Worm (Caenorhabditis elegans) whole organism, late embryonic: ENCODE measurements around the gene srsx-16.

Experiments
- F13H6.1 ChIP-seq: sonication (generic microtip); optimal IDR thresholded peaks from 2 replicates; lab custom pipeline; 2016; ENCODE audit warnings: missing genetic modification characterization, missing compliant biosample characterization
- K09A11.1 ChIP-seq: sonication (generic microtip); optimal IDR thresholded peaks from 2 replicates; lab custom pipeline; 2017; ENCODE audit warnings: antibody characterized with exemption, mild to moderate bottlenecking, missing genetic modification characterization, missing compliant biosample characterization; ENCODE audit not compliant: insufficient read depth
- T23F11.4 ChIP-seq: fragments of 200-800 bp; sonication (Bioruptor generic); optimal IDR thresholded peaks from 2 replicates; lab custom pipeline; 2018; ENCODE audit warnings: mild to moderate bottlenecking, missing genetic modification characterization, missing compliant biosample characterization
- ahr-1 ChIP-seq: sonication (generic microtip); optimal IDR thresholded peaks from 2 replicates; lab custom pipeline; 2016; ENCODE audit warnings: missing genetic modification characterization, missing compliant biosample characterization
- ama-1 ChIP-seq: fragments of 150-350 bp; optimal IDR thresholded peaks from 2 replicates; lab custom pipeline; 2014
- ceh-14 ChIP-seq: sonication (generic microtip); optimal IDR thresholded peaks from 2 replicates; lab custom pipeline; 2016; ENCODE audit warnings: missing genotype, missing genetic modification characterization, missing compliant biosample characterization
- ceh-18 ChIP-seq: sonication (generic microtip); optimal IDR thresholded peaks from 2 replicates; lab custom pipeline; 2016; ENCODE audit warnings: missing genetic modification characterization, missing compliant biosample characterization
- ceh-19 ChIP-seq: fragments of 200-800 bp; sonication (Bioruptor generic); optimal IDR thresholded peaks from 2 replicates; lab custom pipeline; 2018; ENCODE audit warnings: mild to moderate bottlenecking, missing genetic modification characterization, missing compliant biosample characterization
- ceh-2 ChIP-seq: sonication (generic microtip); optimal IDR thresholded peaks from 2 replicates; lab custom pipeline; 2016; ENCODE audit warnings: missing genotype, missing genetic modification characterization, missing compliant biosample characterization
- ceh-30 ChIP-seq: fragments of 150-350 bp; optimal IDR thresholded peaks from 2 replicates; lab custom pipeline; 2014; ENCODE audit warnings: missing biosample characterization, missing genetic modification characterization
- ceh-31 ChIP-seq: sonication (generic microtip); optimal IDR thresholded peaks from 2 replicates; lab custom pipeline; 2016; ENCODE audit warnings: missing genetic modification characterization, missing compliant biosample characterization
- ceh-34 ChIP-seq: sonication (generic microtip); optimal IDR thresholded peaks from 2 replicates; lab custom pipeline; 2016; ENCODE audit warnings: mild to moderate bottlenecking, missing genetic modification characterization, missing compliant biosample characterization
- ceh-45 ChIP-seq: fragments of 200-800 bp; sonication (Bioruptor generic); IDR thresholded peaks from 2 replicates; pipeline ENCODE4 v1.3.6; 2022; ENCODE audit warnings: missing genetic modification reagents, missing genetic modification characterization, missing compliant biosample characterization
- ceh-9 ChIP-seq: sonication (generic microtip); optimal IDR thresholded peaks from 2 replicates; lab custom pipeline; 2016; ENCODE audit warnings: mild to moderate bottlenecking, missing genetic modification characterization, inconsistent platforms, missing compliant biosample characterization
- dmd-4 ChIP-seq: sonication (generic microtip); optimal IDR thresholded peaks from 2 replicates; lab custom pipeline; 2016; ENCODE audit warnings: borderline replicate concordance, missing genetic modification characterization, missing compliant biosample characterization
- dve-1 ChIP-seq: sonication (generic microtip); optimal IDR thresholded peaks from 2 replicates; lab custom pipeline; 2017; ENCODE audit warnings: antibody characterized with exemption, mild to moderate bottlenecking, missing genetic modification characterization, missing compliant biosample characterization
- elt-2 ChIP-seq: sonication (generic microtip); optimal IDR thresholded peaks from 2 replicates; lab custom pipeline; 2016; ENCODE audit warnings: missing genetic modification reagents, missing genetic modification characterization, missing compliant biosample characterization
- elt-4 ChIP-seq: sonication (generic microtip); optimal IDR thresholded peaks from 2 replicates; lab custom pipeline; 2016; ENCODE audit warnings: missing genetic modification characterization, missing compliant biosample characterization
- ets-4 ChIP-seq: sonication (generic microtip); optimal IDR thresholded peaks from 2 replicates; lab custom pipeline; 2016; ENCODE audit warnings: missing genetic modification characterization, missing compliant biosample characterization
- eyg-1 ChIP-seq: sonication (generic microtip); optimal IDR thresholded peaks from 2 replicates; lab custom pipeline; 2016; ENCODE audit warnings: missing genotype, missing genetic modification characterization, missing compliant biosample characterization
- gmeb-2 ChIP-seq: sonication (generic microtip); optimal IDR thresholded peaks from 2 replicates; lab custom pipeline; 2016; ENCODE audit warnings: missing genetic modification characterization, inconsistent platforms, missing compliant biosample characterization
- hlh-30 ChIP-seq: sonication (generic microtip); optimal IDR thresholded peaks from 2 replicates; lab custom pipeline; 2017; ENCODE audit warnings: antibody characterized with exemption, missing genetic modification characterization, missing compliant biosample characterization; ENCODE audit not compliant: insufficient read depth
- hlh-6 ChIP-seq: sonication (generic microtip); optimal IDR thresholded peaks from 2 replicates; lab custom pipeline; 2016; ENCODE audit warnings: missing genotype, missing genetic modification characterization, missing compliant biosample characterization
- hlh-8 ChIP-seq: sonication (generic microtip); optimal IDR thresholded peaks from 2 replicates; lab custom pipeline; 2016; ENCODE audit warnings: missing genotype, missing genetic modification characterization, missing compliant biosample characterization
- lim-6 ChIP-seq: sonication (generic microtip); optimal IDR thresholded peaks from 2 replicates; lab custom pipeline; 2016; ENCODE audit warnings: missing genetic modification characterization, missing compliant biosample characterization
- lin-11 ChIP-seq: fragments of 200-800 bp; sonication (Bioruptor generic); optimal IDR thresholded peaks from 2 replicates; lab custom pipeline; 2018; ENCODE audit warnings: mild to moderate bottlenecking, missing genetic modification characterization, missing compliant biosample characterization
- mec-3 ChIP-seq: sonication (generic microtip); optimal IDR thresholded peaks from 2 replicates; lab custom pipeline; 2016; ENCODE audit warnings: borderline replicate concordance, missing genetic modification characterization, missing compliant biosample characterization
- nfya-1 ChIP-seq: sonication (generic microtip); optimal IDR thresholded peaks from 2 replicates; lab custom pipeline; 2017; ENCODE audit warnings: missing genetic modification characterization, mild to moderate bottlenecking, missing compliant biosample characterization, antibody characterized with exemption, moderate library complexity
- nhr-232 ChIP-seq: sonication (generic microtip); optimal IDR thresholded peaks from 2 replicates; lab custom pipeline; 2016; ENCODE audit warnings: missing genetic modification characterization, missing compliant biosample characterization
- npax-4 ChIP-seq: sonication (generic microtip); optimal IDR thresholded peaks from 2 replicates; lab custom pipeline; 2016; ENCODE audit warnings: missing genetic modification characterization, missing compliant biosample characterization
- pag-3 ChIP-seq: sonication (generic microtip); optimal IDR thresholded peaks from 2 replicates; lab custom pipeline; 2016; ENCODE audit warnings: missing compliant biosample characterization, missing genetic modification characterization, borderline replicate concordance
- pax-1 ChIP-seq: fragments of 150-350 bp; optimal IDR thresholded peaks from 2 replicates; lab custom pipeline; 2014; ENCODE audit warnings: missing biosample characterization, missing genetic modification characterization
- pha-2 ChIP-seq: sonication (generic microtip); optimal IDR thresholded peaks from 2 replicates; lab custom pipeline; 2017; ENCODE audit warnings: mild to moderate bottlenecking, missing genetic modification characterization, missing compliant biosample characterization
- pha-4 ChIP-seq: fragments of 150-350 bp; optimal IDR thresholded peaks from 2 replicates; lab custom pipeline; 2018; ENCODE audit warnings: missing biosample characterization, missing genetic modification reagents, missing genetic modification characterization
- ref-2 ChIP-seq: sonication (generic microtip); optimal IDR thresholded peaks from 2 replicates; lab custom pipeline; 2016; ENCODE audit warnings: missing genetic modification characterization, missing compliant biosample characterization
- rnt-1 ChIP-seq: sonication (generic microtip); optimal IDR thresholded peaks from 2 replicates; lab custom pipeline; 2016; ENCODE audit warnings: missing genetic modification characterization, missing compliant biosample characterization
- sox-4 ChIP-seq: sonication (generic microtip); optimal IDR thresholded peaks from 2 replicates; lab custom pipeline; 2017; ENCODE audit warnings: mild to moderate bottlenecking, missing genetic modification characterization, inconsistent platforms, missing compliant biosample characterization
- syd-9 ChIP-seq: sonication (generic microtip); optimal IDR thresholded peaks from 2 replicates; lab custom pipeline; 2016; ENCODE audit warnings: mild to moderate bottlenecking, missing genetic modification characterization, moderate library complexity, missing compliant biosample characterization
- tbx-2 ChIP-seq: sonication (generic microtip); optimal IDR thresholded peaks from 2 replicates; lab custom pipeline; 2016; ENCODE audit warnings: missing genetic modification characterization, missing compliant biosample characterization
- unc-42 ChIP-seq: sonication (generic microtip); optimal IDR thresholded peaks from 2 replicates; lab custom pipeline; 2016; ENCODE audit warnings: missing genotype, missing genetic modification characterization, missing compliant biosample characterization
- unc-55 ChIP-seq: sonication (generic microtip); optimal IDR thresholded peaks from 2 replicates; lab custom pipeline; 2017; ENCODE audit warnings: missing biosample characterization, missing genetic modification reagents, missing genetic modification characterization
- ztf-16 ChIP-seq: sonication (generic microtip); optimal IDR thresholded peaks from 2 replicates; lab custom pipeline; 2017; ENCODE audit warnings: missing genetic modification characterization, missing compliant biosample characterization

srsx-16 gene

DNA sequence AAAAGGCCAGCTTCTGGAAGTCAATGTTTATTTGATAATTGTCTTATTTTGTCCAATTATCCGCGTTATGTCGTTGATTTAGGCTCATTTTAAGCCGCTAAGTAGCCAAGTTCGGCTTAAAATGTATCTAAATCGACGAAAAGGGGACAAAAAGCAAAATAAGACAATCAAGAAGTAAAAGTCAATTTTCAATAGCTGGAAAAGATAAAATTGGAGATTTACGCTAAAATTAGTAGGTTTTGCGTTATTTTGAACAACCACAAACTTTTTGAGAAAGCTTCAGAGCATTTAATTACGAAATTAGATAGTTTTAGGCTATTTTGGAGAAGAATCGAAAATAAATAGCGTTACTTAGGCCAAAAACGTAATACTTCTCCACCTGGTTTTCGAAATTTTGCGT is 43.3 kb upstream of the srsx-16 start:
- TF ChIP-seq lin-11 (tag; lab: Kevin White, UChicago): no peak
- TF ChIP-seq unc-42: no peak
- TF ChIP-seq lim-6: no peak
- TF ChIP-seq gmeb-2 (tag; lab: Kevin White, UChicago): no peak
- TF ChIP-seq sox-4 (tag; lab: Kevin White, UChicago): no peak
- no peak for TF ChIP-seq ahr-1
- no peak for TF ChIP-seq ceh-45 (GFP tag; lab: Robert Waterston, UW)
- no peak for TF ChIP-seq eyg-1 (tag; lab: Kevin White, UChicago)
- no peak for TF ChIP-seq ceh-18
- no peak for TF ChIP-seq pag-3 (tag; lab: Kevin White, UChicago)
- TF ChIP-seq ceh-9 (tag; lab: Kevin White, UChicago): no peak
- no peak for TF ChIP-seq ets-4 (tag; lab: Kevin White, UChicago)
- no peak for TF ChIP-seq dve-1
- TF ChIP-seq pha-2 (tag; lab: Kevin White, UChicago): no peak
- no peak for TF ChIP-seq elt-4
- TF ChIP-seq hlh-6 (tag; lab: Kevin White, UChicago): no peak

DNA sequence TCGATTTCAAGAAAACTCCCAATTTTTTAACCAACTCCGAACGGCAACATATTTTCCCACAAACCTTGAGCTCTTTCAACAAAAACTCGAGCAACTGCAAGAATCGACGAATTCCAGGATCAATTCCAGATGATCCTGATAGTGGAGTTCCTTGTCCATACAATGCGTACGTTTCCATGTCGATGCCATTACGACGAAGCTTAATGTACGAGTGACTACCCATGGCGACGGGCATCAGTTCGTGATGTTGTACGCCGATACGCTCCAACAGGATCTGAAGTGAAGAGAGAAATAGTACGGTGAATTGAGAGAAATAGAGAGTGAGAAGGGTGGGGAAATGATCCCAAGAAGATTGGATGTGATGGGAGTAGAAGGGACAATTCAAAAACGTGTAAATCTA is 42.5 kb upstream of the srsx-16 start:
- TF ChIP-seq ceh-14 (tag; lab: Kevin White, UChicago) (no peak), nhr-232 (tag; lab: Kevin White, UChicago) (no peak), ztf-16 (tag; lab: Kevin White, UChicago) (no peak), tbx-2 (tag; lab: Kevin White, UChicago) (no peak)

DNA sequence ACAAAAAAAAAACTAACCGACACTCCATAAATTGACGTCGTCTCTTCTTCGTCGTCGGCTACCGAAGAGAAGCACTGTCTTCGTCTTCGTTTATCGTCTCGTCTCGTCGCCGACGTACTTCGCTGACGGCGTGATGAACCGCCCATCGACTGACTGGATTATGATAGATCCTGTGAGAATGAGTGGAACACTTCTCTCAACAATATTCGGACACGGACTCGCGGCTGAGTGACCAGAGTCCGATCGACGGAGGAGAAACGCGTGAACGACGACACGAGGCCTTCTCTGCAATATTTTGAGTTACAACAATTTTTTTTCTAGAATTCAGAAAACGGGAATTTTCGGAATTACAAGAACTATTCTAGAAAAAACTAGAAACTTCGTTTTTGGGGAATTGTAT is 40.7 kb upstream of the srsx-16 start, which contains the start of gene skn-1:
Gene skn-1, minus strand, starts transcription at position 146 of the 400 bp plus-strand sequence.
- TF ChIP-seq npax-4 (tag; lab: Kevin White, UChicago) (no peak), dve-1 (no peak), mec-3 (tag; lab: Kevin White, UChicago) (no peak), syd-9 (no peak), elt-4 (no peak), ceh-2 (tag; lab: Kevin White, UChicago) (no peak), ref-2 (tag; lab: Kevin White, UChicago) (no peak)
- TF ChIP-seq, all 69 proteins: peak for 0

DNA sequence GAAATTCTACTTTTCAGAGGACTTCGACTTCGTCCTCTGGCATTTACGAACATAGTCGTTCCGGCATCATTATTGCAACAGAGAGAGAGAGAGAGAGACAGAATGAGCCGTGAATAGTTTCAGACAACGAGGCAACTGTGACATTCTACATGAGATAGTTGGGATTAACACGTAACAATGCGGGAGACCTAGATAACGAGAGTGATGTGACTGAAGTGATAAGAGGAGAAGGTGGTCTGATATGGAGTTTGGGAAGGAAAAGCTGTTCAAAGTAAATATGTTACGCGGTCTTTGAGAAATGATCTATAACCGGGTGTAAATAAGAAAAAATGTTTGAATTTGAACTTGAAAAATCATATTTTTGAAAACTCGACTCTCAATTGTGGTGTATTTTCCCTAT is 39.9 kb upstream of the srsx-16 start:
- TF ChIP-seq elt-2 (peak; percentile 75), eyg-1 (tag; lab: Kevin White, UChicago) (no peak)
- TF ChIP-seq, all 69 proteins: peak for 1

DNA sequence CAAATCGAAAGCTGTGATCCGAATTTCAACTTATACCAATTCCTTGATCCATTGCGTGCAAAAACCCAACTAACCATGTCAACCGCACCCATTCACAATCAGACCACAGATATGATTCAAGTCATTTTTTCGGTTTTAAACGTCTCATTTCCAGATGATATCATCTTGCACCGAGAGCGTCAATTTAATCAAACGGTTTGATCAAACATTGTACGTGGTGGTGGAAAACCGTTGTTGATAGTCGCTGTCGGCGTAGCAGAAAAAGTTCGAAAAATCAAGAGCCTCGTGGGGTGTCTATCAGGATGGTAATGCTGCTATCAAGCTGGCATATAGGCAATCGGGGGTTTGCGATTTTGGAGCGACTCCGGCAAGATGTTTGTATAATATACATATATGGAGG is 39.4 kb upstream of the srsx-16 start:
- TF ChIP-seq pax-1 (tag; lab: Kevin White, UChicago): no peak
- no peak for TF ChIP-seq rnt-1
- TF ChIP-seq hlh-8 (tag; lab: Kevin White, UChicago): no peak
- TF ChIP-seq ama-1 (lab: Kevin White, UChicago): no peak
- no peak for TF ChIP-seq dmd-4 (tag; lab: Kevin White, UChicago)

DNA sequence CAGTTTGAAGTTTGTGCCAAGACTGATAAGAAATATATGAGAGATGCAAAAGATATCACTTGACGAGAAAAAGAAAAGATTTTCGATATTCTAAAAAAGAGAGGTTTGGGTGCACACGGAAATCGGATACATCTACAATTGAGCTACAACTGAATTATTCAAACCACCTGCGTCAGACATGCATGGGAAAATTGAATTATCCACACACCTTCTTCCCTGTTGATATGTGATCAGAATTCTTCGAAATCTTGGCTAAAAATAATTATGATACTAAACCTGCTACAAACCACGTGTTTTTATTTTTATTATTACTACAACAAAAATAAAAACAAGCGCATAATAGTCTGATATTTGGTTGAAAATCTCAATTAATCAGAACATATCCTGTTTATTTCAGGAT is 38.7 kb upstream of the srsx-16 start:
- TF ChIP-seq lim-6 (no peak), gmeb-2 (tag; lab: Kevin White, UChicago) (no peak), ceh-34 (tag; lab: Kevin White, UChicago) (no peak)
- TF ChIP-seq, all 69 proteins: peak for 0

DNA sequence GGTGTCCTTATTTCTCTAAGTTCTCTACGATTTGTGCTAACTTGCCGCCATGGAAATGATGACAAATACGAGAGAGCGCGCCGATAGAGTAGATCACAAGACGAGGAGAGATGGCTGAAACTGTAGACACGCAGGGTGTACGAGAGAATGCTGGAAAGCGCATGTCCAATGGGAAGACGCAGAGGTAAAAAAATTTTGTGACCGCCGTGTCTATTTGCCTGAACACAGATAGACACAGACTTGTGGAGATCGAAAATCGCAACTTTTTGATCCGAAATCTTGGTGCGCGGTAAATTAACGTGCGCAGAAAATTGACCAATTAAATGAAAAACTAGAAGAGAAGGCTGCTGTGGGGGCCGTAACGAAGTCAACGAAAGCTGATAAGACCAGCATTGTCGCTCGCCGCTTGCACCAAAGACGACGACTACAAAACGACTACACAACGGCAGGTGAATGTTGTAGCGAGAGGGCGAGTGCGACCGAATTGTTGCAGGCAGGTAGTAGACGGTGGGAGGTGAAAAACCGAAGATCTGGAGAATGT is 37.7 kb upstream of the srsx-16 start:
- TF ChIP-seq npax-4 (tag; lab: Kevin White, UChicago): no peak
- TF ChIP-seq ceh-30 (tag; lab: Kevin White, UChicago): peak; percentile 91
- peak; percentile 46 for TF ChIP-seq ref-2 (tag; lab: Kevin White, UChicago)
- TF ChIP-seq F13H6.1 (tag; lab: Kevin White, UChicago): peak; percentile 32
- TF ChIP-seq ceh-18: peak; percentile 71
- TF ChIP-seq pha-4: no peak
- peak; percentile 20 for TF ChIP-seq unc-55 (GFP tag; lab: Kevin White, UChicago)
- no peak for TF ChIP-seq T23F11.4 (GFP tag; lab: Kevin White, UChicago)
- TF ChIP-seq hlh-30 (tag; lab: Kevin White, UChicago): peak; percentile 88
- TF ChIP-seq rnt-1: peak; percentile 49
- peak; percentile 35 for TF ChIP-seq ceh-31 (tag; lab: Kevin White, UChicago)
- peak; percentile 6 for TF ChIP-seq ceh-19 (GFP tag; lab: Kevin White, UChicago)
- peak; percentile 10 for TF ChIP-seq ceh-14 (tag; lab: Kevin White, UChicago)
- TF ChIP-seq nfya-1 (tag; lab: Kevin White, UChicago): peak; percentile 79
- peak; percentile 43 for TF ChIP-seq ceh-34 (tag; lab: Kevin White, UChicago)
- no peak for TF ChIP-seq K09A11.1
